Fruit fly (Drosophila melanogaster) Kc167 (cell line): Measurements from ENCODE around the gene Ugt37A3.

ENCODE experiments used
- Myc ChIP-seq: fragments of >200 bp; optimal IDR thresholded peaks from 2 replicates; lab custom pipeline; 2017; ENCODE audit warnings: missing external identifiers
- Sin3A ChIP-seq: fragments of >200 bp; optimal IDR thresholded peaks from 2 replicates; lab custom pipeline; 2018; ENCODE audit warnings: missing external identifiers
- h ChIP-seq: fragments of >200 bp; optimal IDR thresholded peaks from 3 replicates; lab custom pipeline; 2018; ENCODE audit warnings: missing external identifiers
- insv ChIP-seq: fragments of >200 bp; optimal IDR thresholded peaks from 3 replicates; lab custom pipeline; 2018; ENCODE audit warnings: missing external identifiers
- psq ChIP-seq: fragments of >200 bp; optimal IDR thresholded peaks from 2 replicates; lab custom pipeline; 2017; ENCODE audit warnings: missing external identifiers
- ttk ChIP-seq: sonication (Bioruptor generic); optimal IDR thresholded peaks from 2 replicates; lab custom pipeline; 2017; ENCODE audit warnings: missing external identifiers

Gene Ugt37A3

dm6 chr3R:12697571-12698039 is 45.9 kb downstream of the Ugt37A3 start:
- TF ChIP-seq ttk (lab: Kevin White, UChicago) (no peak), h (lab: Kevin White, UChicago) (no peak), Myc (lab: Kevin White, UChicago) (no peak)

- TF ChIP-seq ttk (lab: Kevin White, UChicago) (no peak), Myc (lab: Kevin White, UChicago) (no peak), psq (lab: Kevin White, UChicago) (no peak), Sin3A (lab: Kevin White, UChicago) (no peak), h (lab: Kevin White, UChicago) (no peak), insv (lab: Kevin White, UChicago) (no peak)
These were observed 46.5 kb downstream of the Ugt37A3 start, which contains the start of gene Past1 for dm6 chr3R:12697022-12697421. TSS of gene Past1 (plus strand) at chr3R:12697322.

- no peak for TF ChIP-seq psq (lab: Kevin White, UChicago)
These were observed 48.7 kb downstream of the Ugt37A3 start, which contains the start of the genes CG14391 and NijC for dm6 chr3R:12694742-12695141. TSS of gene CG14391 (minus strand) at chr3R:12694842. TSS of gene NijC (plus strand) at chr3R:12695129.

- TF ChIP-seq Sin3A (lab: Kevin White, UChicago) (no peak), Myc (lab: Kevin White, UChicago) (no peak), psq (lab: Kevin White, UChicago) (no peak), ttk (lab: Kevin White, UChicago) (no peak), h (lab: Kevin White, UChicago) (no peak), insv (lab: Kevin White, UChicago) (no peak)
These were observed 51.0 kb downstream of the Ugt37A3 start, which contains the start of gene CG31347 for dm6 chr3R:12692497-12692896. TSS of gene CG31347 (minus strand) at chr3R:12692597.
